Fruit fly (Drosophila melanogaster) whole organism, embryonic: ENCODE results near the gene sau.

ENCODE experiments used
- Abd-B ChIP-seq: fragments of 200-800 bp; sonication (Bioruptor generic); optimal IDR thresholded peaks from 2 replicates; lab custom pipeline; 2018; ENCODE audit warnings: missing biosample characterization, mild to moderate bottlenecking, missing genetic modification characterization, moderate library complexity
- Atf-2 ChIP-seq: fragments of 200-800 bp; sonication (Bioruptor generic); optimal IDR thresholded peaks from 2 replicates; lab custom pipeline; 2016; ENCODE audit warnings: missing biosample characterization, missing genetic modification characterization
- Atf3 ChIP-seq: fragments of 200-800 bp; sonication (Bioruptor generic); optimal IDR thresholded peaks from 3 replicates; lab custom pipeline; 2016; ENCODE audit warnings: missing biosample characterization, missing genetic modification characterization
- CG11695 ChIP-seq: fragments of 200-800 bp; sonication (Bioruptor generic); IDR thresholded peaks from 3 replicates; pipeline ENCODE4 v1.3.6; 2022; ENCODE audit warnings: missing biosample characterization, missing genetic modification characterization
- CG12155 ChIP-seq: fragments of 200-800 bp; sonication (Bioruptor generic); optimal IDR thresholded peaks from 3 replicates; lab custom pipeline; 2016; ENCODE audit warnings: missing biosample characterization, missing genetic modification characterization
- CG12744 ChIP-seq: fragments of 200-800 bp; sonication (Bioruptor generic); optimal IDR thresholded peaks from 2 replicates; lab custom pipeline; 2016; ENCODE audit warnings: missing biosample characterization, missing genetic modification characterization
- CG13624 ChIP-seq: fragments of 200-800 bp; sonication (Bioruptor generic); optimal IDR thresholded peaks from 2 replicates; lab custom pipeline; 2016; ENCODE audit warnings: missing biosample characterization, missing genetic modification characterization
- CG14014 ChIP-seq: fragments of 200-800 bp; sonication (Bioruptor generic); IDR thresholded peaks from 2 replicates; pipeline ENCODE4 v1.3.6; 2022; ENCODE audit warnings: missing biosample characterization, missing genetic modification characterization
- CG15601 ChIP-seq: fragments of 200-800 bp; sonication (Bioruptor generic); optimal IDR thresholded peaks from 3 replicates; lab custom pipeline; 2019; ENCODE audit warnings: missing biosample characterization, mild to moderate bottlenecking, missing genetic modification characterization, moderate library complexity
- CG15696 ChIP-seq: fragments of 200-800 bp; sonication (Bioruptor generic); optimal IDR thresholded peaks from 2 replicates; lab custom pipeline; 2019; ENCODE audit warnings: missing biosample characterization, mild to moderate bottlenecking, missing genetic modification characterization, moderate library complexity
- CG17612 ChIP-seq: fragments of 200-800 bp; sonication (Bioruptor generic); IDR thresholded peaks from 2 replicates; pipeline ENCODE4 v1.3.6; 2022; ENCODE audit warnings: missing biosample characterization, missing genetic modification characterization
- CG2199 ChIP-seq: fragments of 200-800 bp; sonication (Bioruptor generic); IDR thresholded peaks from 3 replicates; pipeline ENCODE4 v1.3.6; 2022; ENCODE audit warnings: missing biosample characterization, missing genetic modification characterization
- CG31365 ChIP-seq: fragments of 200-800 bp; sonication (Bioruptor generic); optimal IDR thresholded peaks from 2 replicates; lab custom pipeline; 2018; ENCODE audit warnings: missing biosample characterization, mild to moderate bottlenecking, missing genetic modification characterization
- CG42726 ChIP-seq: fragments of 200-800 bp; sonication (Bioruptor generic); IDR thresholded peaks from 2 replicates; pipeline ENCODE4 v1.3.6; 2022; ENCODE audit warnings: missing biosample characterization, missing genetic modification characterization; ENCODE audit not compliant: partially characterized antibody
- CG4820 ChIP-seq: fragments of 200-800 bp; sonication (Bioruptor generic); optimal IDR thresholded peaks from 3 replicates; lab custom pipeline; 2016; ENCODE audit warnings: missing biosample characterization, missing genetic modification characterization
- CG7271 ChIP-seq: fragments of 200-800 bp; sonication (Bioruptor generic); optimal IDR thresholded peaks from 2 replicates; lab custom pipeline; 2018; ENCODE audit warnings: missing biosample characterization, mild to moderate bottlenecking, missing genetic modification characterization, moderate library complexity
- CG7357 ChIP-seq: fragments of 200-800 bp; sonication (Bioruptor generic); IDR thresholded peaks from 3 replicates; pipeline ENCODE4 v1.3.6; 2022; ENCODE audit warnings: missing biosample characterization, missing genetic modification characterization
- CG7987 ChIP-seq: fragments of 200-800 bp; sonication (Bioruptor generic); optimal IDR thresholded peaks from 2 replicates; lab custom pipeline; 2018; ENCODE audit warnings: missing biosample characterization, mild to moderate bottlenecking, missing genetic modification characterization, moderate library complexity
- CG8281 ChIP-seq: fragments of 200-800 bp; sonication (Bioruptor generic); optimal IDR thresholded peaks from 2 replicates; lab custom pipeline; 2018; ENCODE audit warnings: missing biosample characterization, mild to moderate bottlenecking, missing genetic modification characterization, moderate library complexity
- Chrac-16 ChIP-seq: fragments of 200-800 bp; sonication (Bioruptor generic); optimal IDR thresholded peaks from 3 replicates; lab custom pipeline; 2016; ENCODE audit warnings: missing biosample characterization, missing genetic modification characterization
- CkIIα-i1 ChIP-seq: fragments of 200-800 bp; sonication (Bioruptor generic); IDR thresholded peaks from 2 replicates; pipeline ENCODE4 v1.3.6; 2022; ENCODE audit warnings: missing biosample characterization, missing genetic modification characterization
- Dfd ChIP-seq, 2 experiments: fragments of >200 bp; optimal IDR thresholded peaks; 2 replicates each; lab custom pipeline; 2017; ENCODE audit warnings: missing biosample characterization in 2 of 2, missing genetic modification characterization in 2 of 2
- Doc2 ChIP-seq: fragments of 200-800 bp; sonication (Bioruptor generic); IDR thresholded peaks from 2 replicates; pipeline ENCODE4 v1.3.6; 2022; ENCODE audit warnings: missing biosample characterization, missing genetic modification characterization
- Dref ChIP-seq: fragments of 200-800 bp; sonication (Bioruptor generic); IDR thresholded peaks from 2 replicates; pipeline ENCODE4 v1.3.6; 2022; ENCODE audit warnings: missing biosample characterization, missing genetic modification characterization
- E2f1 ChIP-seq: fragments of 200-800 bp; sonication (Bioruptor generic); IDR thresholded peaks from 2 replicates; pipeline ENCODE4 v1.3.6; 2022; ENCODE audit warnings: missing biosample characterization, missing genetic modification characterization
- MESR4 ChIP-seq: fragments of 200-800 bp; sonication (Bioruptor generic); optimal IDR thresholded peaks from 2 replicates; lab custom pipeline; 2018; ENCODE audit warnings: missing biosample characterization, mild to moderate bottlenecking, missing genetic modification characterization, moderate library complexity
- Rx ChIP-seq: fragments of 200-800 bp; sonication (Bioruptor generic); IDR thresholded peaks from 2 replicates; pipeline ENCODE4 v1.3.6; 2022; ENCODE audit warnings: missing biosample characterization, missing genetic modification characterization
- Taf1 ChIP-seq: fragments of 200-800 bp; sonication (Bioruptor generic); IDR thresholded peaks from 2 replicates; pipeline ENCODE4 v1.3.6; 2022; ENCODE audit warnings: missing biosample characterization, missing genetic modification characterization
- Xbp1 ChIP-seq: fragments of 200-800 bp; sonication (Bioruptor generic); optimal IDR thresholded peaks from 3 replicates; lab custom pipeline; 2016; ENCODE audit warnings: missing biosample characterization, mild to moderate bottlenecking, missing genetic modification characterization
- ab ChIP-seq: fragments of 200-800 bp; sonication (Bioruptor generic); optimal IDR thresholded peaks from 2 replicates; lab custom pipeline; 2016; ENCODE audit warnings: missing biosample characterization, missing genetic modification characterization
- br ChIP-seq: fragments of >200 bp; optimal IDR thresholded peaks from 2 replicates; lab custom pipeline; 2017
- cad ChIP-seq: fragments of >200 bp; optimal IDR thresholded peaks from 2 replicates; lab custom pipeline; 2017; ENCODE audit warnings: missing biosample characterization, missing genetic modification characterization
- da ChIP-seq: fragments of 200-800 bp; sonication (Bioruptor generic); optimal IDR thresholded peaks from 2 replicates; lab custom pipeline; 2016; ENCODE audit warnings: missing biosample characterization, missing genetic modification characterization
- dan ChIP-seq: fragments of 200-800 bp; sonication (Bioruptor generic); IDR thresholded peaks from 2 replicates; pipeline ENCODE4 v1.3.6; 2022; ENCODE audit warnings: missing biosample characterization, missing genetic modification characterization
- dati ChIP-seq: fragments of 200-800 bp; sonication (Bioruptor generic); IDR thresholded peaks from 2 replicates; pipeline ENCODE4 v1.3.6; 2022; ENCODE audit warnings: missing biosample characterization, missing genetic modification characterization
- dimm ChIP-seq: fragments of 200-800 bp; sonication (Bioruptor generic); IDR thresholded peaks from 2 replicates; pipeline ENCODE4 v1.3.6; 2022; ENCODE audit warnings: missing biosample characterization, missing genetic modification characterization
- fd102C ChIP-seq: fragments of 200-800 bp; sonication (Bioruptor generic); optimal IDR thresholded peaks from 2 replicates; lab custom pipeline; 2018; ENCODE audit warnings: missing biosample characterization, mild to moderate bottlenecking, missing genetic modification characterization, moderate library complexity
- gsb-n ChIP-seq: fragments of 200-800 bp; sonication (Bioruptor generic); optimal IDR thresholded peaks from 3 replicates; lab custom pipeline; 2018; ENCODE audit warnings: missing biosample characterization, mild to moderate bottlenecking, missing genetic modification characterization
- hb ChIP-seq: fragments of 200-800 bp; sonication (Bioruptor generic); IDR thresholded peaks from 3 replicates; pipeline ENCODE4 v1.3.6; 2022; ENCODE audit warnings: missing biosample characterization, missing genetic modification characterization; ENCODE audit not compliant: partially characterized antibody
- kay ChIP-seq: fragments of 200-800 bp; sonication (Bioruptor generic); optimal IDR thresholded peaks from 2 replicates; lab custom pipeline; 2016; ENCODE audit warnings: missing biosample characterization, missing genetic modification characterization
- lab ChIP-seq: fragments of 200-800 bp; sonication (Bioruptor generic); optimal IDR thresholded peaks from 3 replicates; lab custom pipeline; 2017; ENCODE audit warnings: missing biosample characterization, missing genetic modification characterization, mild to moderate bottlenecking, moderate library complexity, missing genetic modification reagents
- mam ChIP-seq: fragments of 200-800 bp; sonication (Bioruptor generic); optimal IDR thresholded peaks from 3 replicates; lab custom pipeline; 2016; ENCODE audit warnings: missing biosample characterization, missing genetic modification characterization
- org-1 ChIP-seq: fragments of 200-800 bp; sonication (Bioruptor generic); optimal IDR thresholded peaks from 2 replicates; lab custom pipeline; 2017; ENCODE audit warnings: missing biosample characterization, missing genetic modification characterization
- p53 ChIP-seq: fragments of 200-800 bp; sonication (Bioruptor generic); optimal IDR thresholded peaks from 2 replicates; lab custom pipeline; 2016; ENCODE audit warnings: missing biosample characterization, missing genetic modification characterization
- pb ChIP-seq: fragments of 200-800 bp; sonication (Bioruptor generic); optimal IDR thresholded peaks from 3 replicates; lab custom pipeline; 2016; ENCODE audit warnings: missing biosample characterization, missing genetic modification characterization
- psq ChIP-seq: fragments of 200-800 bp; sonication (Bioruptor generic); optimal IDR thresholded peaks from 2 replicates; lab custom pipeline; 2017; ENCODE audit warnings: missing biosample characterization, missing genetic modification characterization
- repo ChIP-seq: fragments of 200-800 bp; sonication (Bioruptor generic); optimal IDR thresholded peaks from 2 replicates; lab custom pipeline; 2016; ENCODE audit warnings: missing biosample characterization, missing genetic modification characterization
- stwl ChIP-seq: fragments of 200-800 bp; sonication (Bioruptor generic); optimal IDR thresholded peaks from 3 replicates; lab custom pipeline; 2018; ENCODE audit warnings: missing biosample characterization, mild to moderate bottlenecking, missing genetic modification characterization, moderate library complexity
- tll ChIP-seq, 2 experiments: fragments of 200-800 bp in 1 of 2; fragments of >200 bp in 1 of 2; sonication (Bioruptor generic) in 1 of 2; optimal IDR thresholded peaks; 2 replicates each; lab custom pipeline; 2017 to 2019; ENCODE audit warnings: missing biosample characterization in 2 of 2, missing genetic modification characterization in 2 of 2, mild to moderate bottlenecking in 1 of 2, moderate library complexity in 1 of 2
- wek ChIP-seq: fragments of 200-800 bp; sonication (Bioruptor generic); optimal IDR thresholded peaks from 3 replicates; lab custom pipeline; 2018; ENCODE audit warnings: missing biosample characterization, mild to moderate bottlenecking, missing genetic modification characterization, moderate library complexity
- zf30C ChIP-seq: fragments of 200-800 bp; sonication (Bioruptor generic); optimal IDR thresholded peaks from 3 replicates; lab custom pipeline; 2018; ENCODE audit warnings: missing biosample characterization, mild to moderate bottlenecking, missing genetic modification characterization

Gene sau

dm6 chr2L:2177969-2178809, 48.0 kb upstream of the sau start, which contains the start of gene aop (continued):
- TF ChIP-seq Dfd (GFP tag; optimal IDR thresholded peaks at IDR 0.05; lab: Kevin White, UChicago): no peak
- no peak for TF ChIP-seq Xbp1 (GFP tag; lab: Kevin White, UChicago)
- TF ChIP-seq wek (GFP tag; lab: Kevin White, UChicago): no peak
- no peak for TF ChIP-seq repo (GFP tag; lab: Kevin White, UChicago)
- TF ChIP-seq CG7357: no peak
- TF ChIP-seq CG2199: no peak
- no peak for TF ChIP-seq stwl (tag; lab: Kevin White, UChicago)
- no peak for TF ChIP-seq CG8281 (tag; lab: Kevin White, UChicago)
- peak; percentile 39 for TF ChIP-seq zf30C
- no peak for TF ChIP-seq ab (GFP tag; lab: Kevin White, UChicago)
- peak in 1 of 2 experiments; percentile 77 for TF ChIP-seq tll (GFP tag; optimal IDR thresholded peaks at IDR 0.05; lab: Kevin White, UChicago)
- TF ChIP-seq p53 (GFP tag; lab: Kevin White, UChicago): peak; percentile 98
- TF ChIP-seq Rx (GFP tag; lab: Robert Waterston, UW): no peak
- no peak for TF ChIP-seq org-1 (GFP tag; lab: Kevin White, UChicago)
- TF ChIP-seq cad: no peak
- no peak for TF ChIP-seq dan (GFP tag; lab: Robert Waterston, UW)
- no peak for TF ChIP-seq kay (GFP tag; lab: Kevin White, UChicago)
- peak; percentile 15 for TF ChIP-seq CG13624 (GFP tag; lab: Kevin White, UChicago)
- TF ChIP-seq CkIIα-i1: no peak
- TF ChIP-seq CG11695 (GFP tag; lab: Robert Waterston, UW): no peak
- TF ChIP-seq CG15601 (tag; lab: Kevin White, UChicago): peak; percentile 25
- peak; percentile 42 for TF ChIP-seq CG12155 (GFP tag; lab: Kevin White, UChicago)
- TF ChIP-seq MESR4: no peak
- TF ChIP-seq CG12744 (GFP tag; lab: Kevin White, UChicago): no peak
- TF ChIP-seq CG31365 (tag; lab: Kevin White, UChicago): no peak
- no peak for TF ChIP-seq da
- TF ChIP-seq Atf-2 (GFP tag; lab: Kevin White, UChicago): no peak
- TF ChIP-seq CG17612 (GFP tag; lab: Robert Waterston, UW): no peak
- peak; percentile 18 for TF ChIP-seq CG15696 (tag; lab: Kevin White, UChicago)
- no peak for TF ChIP-seq Chrac-16 (GFP tag; lab: Kevin White, UChicago)
- peak; percentile 71 for TF ChIP-seq psq (GFP tag; lab: Kevin White, UChicago)
- no peak for TF ChIP-seq Taf1 (GFP tag; lab: Robert Waterston, UW)
- TF ChIP-seq dati (GFP tag; lab: Robert Waterston, UW): no peak
- TF ChIP-seq CG7271 (tag; lab: Kevin White, UChicago): peak; percentile 24
- no peak for TF ChIP-seq Doc2 (GFP tag; lab: Robert Waterston, UW)
- TF ChIP-seq E2f1: no peak
- no peak for TF ChIP-seq dimm (GFP tag; lab: Robert Waterston, UW)
- TF ChIP-seq CG42726 (GFP tag; lab: Robert Waterston, UW): peak; percentile 61; the same call in 1 of the 2 replicates
- no peak for TF ChIP-seq CG4820 (GFP tag; lab: Kevin White, UChicago)
- 0 out of 2 replicates have a peak, but pooled peaks have one; percentile 5 for TF ChIP-seq CG14014 (GFP tag; lab: Robert Waterston, UW)
- peak; percentile 52 for TF ChIP-seq lab
- no peak for TF ChIP-seq br (lab: Kevin White, UChicago)
- TF ChIP-seq Atf3 (GFP tag; lab: Kevin White, UChicago): no peak
- TF ChIP-seq Abd-B (GFP tag; lab: Kevin White, UChicago): no peak
- TF ChIP-seq mam: no peak
- peak; percentile 58 for TF ChIP-seq gsb-n
- no peak for TF ChIP-seq hb (GFP tag; lab: Robert Waterston, UW)
- peak; percentile 77 for TF ChIP-seq fd102C
- peak; percentile 16 for TF ChIP-seq pb (GFP tag; lab: Kevin White, UChicago)
- TF ChIP-seq Dref (GFP tag; lab: Robert Waterston, UW): no peak
- TF ChIP-seq CG7987 (GFP tag; lab: Kevin White, UChicago): peak; percentile 34
